Worm (Caenorhabditis elegans): ENCODE results near the gene gspd-1.

ce11 chrIV:11348822-11349221, 31.6 kb downstream of the gspd-1 start:
- TF ChIP-seq ztf-4 (tag; optimal IDR thresholded peaks at IDR 0.05) (no peak), nhr-28 (tag; optimal IDR thresholded peaks at IDR 0.05) (no peak)

Data from whole organism, L3 larva.